Fruit fly (Drosophila melanogaster) whole organism, embryonic: Measurements from ENCODE around the gene GluRIA.

Source experiments
- CG10979 ChIP-seq: fragments of 200-800 bp; sonication (Bioruptor generic); optimal IDR thresholded peaks from 2 replicates; lab custom pipeline; 2018; ENCODE audit warnings: missing biosample characterization, mild to moderate bottlenecking, missing genetic modification characterization, moderate library complexity
- CG12155 ChIP-seq: fragments of 200-800 bp; sonication (Bioruptor generic); optimal IDR thresholded peaks from 3 replicates; lab custom pipeline; 2016; ENCODE audit warnings: missing biosample characterization, missing genetic modification characterization
- CG12391 ChIP-seq: fragments of 200-800 bp; sonication (Bioruptor generic); optimal IDR thresholded peaks from 3 replicates; lab custom pipeline; 2018; ENCODE audit warnings: missing biosample characterization, mild to moderate bottlenecking, missing genetic modification characterization, moderate library complexity
- CG12744 ChIP-seq: fragments of 200-800 bp; sonication (Bioruptor generic); optimal IDR thresholded peaks from 2 replicates; lab custom pipeline; 2016; ENCODE audit warnings: missing biosample characterization, missing genetic modification characterization
- CG14014 ChIP-seq: fragments of 200-800 bp; sonication (Bioruptor generic); IDR thresholded peaks from 2 replicates; pipeline ENCODE4 v1.3.6; 2022; ENCODE audit warnings: missing biosample characterization, missing genetic modification characterization
- CG1602 ChIP-seq: fragments of 200-800 bp; sonication (Bioruptor generic); optimal IDR thresholded peaks from 3 replicates; lab custom pipeline; 2016; ENCODE audit warnings: missing biosample characterization, missing genetic modification characterization
- CG16813 ChIP-seq: fragments of 200-800 bp; sonication (Bioruptor generic); IDR thresholded peaks from 3 replicates; pipeline ENCODE4 v1.3.6; 2022; ENCODE audit warnings: missing biosample characterization, missing genetic modification characterization; ENCODE audit not compliant: partially characterized antibody
- CG17385 ChIP-seq: fragments of 200-800 bp; sonication (Bioruptor generic); optimal IDR thresholded peaks from 3 replicates; lab custom pipeline; 2018; ENCODE audit warnings: missing biosample characterization, mild to moderate bottlenecking, missing genetic modification characterization
- CG17612 ChIP-seq: fragments of 200-800 bp; sonication (Bioruptor generic); IDR thresholded peaks from 2 replicates; pipeline ENCODE4 v1.3.6; 2022; ENCODE audit warnings: missing biosample characterization, missing genetic modification characterization
- CG2199 ChIP-seq: fragments of 200-800 bp; sonication (Bioruptor generic); IDR thresholded peaks from 3 replicates; pipeline ENCODE4 v1.3.6; 2022; ENCODE audit warnings: missing biosample characterization, missing genetic modification characterization
- CG2202 ChIP-seq: fragments of 200-800 bp; sonication (Bioruptor generic); optimal IDR thresholded peaks from 2 replicates; lab custom pipeline; 2018; ENCODE audit warnings: missing biosample characterization, mild to moderate bottlenecking, missing genetic modification characterization
- CG3065 ChIP-seq: fragments of 200-800 bp; sonication (Bioruptor generic); optimal IDR thresholded peaks from 2 replicates; lab custom pipeline; 2016; ENCODE audit warnings: missing biosample characterization, missing genetic modification characterization
- CG32532 ChIP-seq: fragments of 200-800 bp; sonication (Bioruptor generic); IDR thresholded peaks from 2 replicates; pipeline ENCODE4 v1.3.6; 2022; ENCODE audit warnings: missing biosample characterization, missing genetic modification characterization
- CG4617 ChIP-seq: fragments of 200-800 bp; sonication (Bioruptor generic); optimal IDR thresholded peaks from 3 replicates; lab custom pipeline; 2016; ENCODE audit warnings: missing biosample characterization, missing genetic modification characterization, borderline replicate concordance
- CG7839 ChIP-seq: fragments of 200-800 bp; sonication (Bioruptor generic); optimal IDR thresholded peaks from 3 replicates; lab custom pipeline; 2018; ENCODE audit warnings: missing biosample characterization, mild to moderate bottlenecking, missing genetic modification characterization, moderate library complexity
- CG8388 ChIP-seq: fragments of 200-800 bp; sonication (Bioruptor generic); optimal IDR thresholded peaks from 2 replicates; lab custom pipeline; 2019; ENCODE audit warnings: missing biosample characterization, mild to moderate bottlenecking, missing genetic modification characterization, moderate library complexity
- CG8944 ChIP-seq: fragments of 200-800 bp; sonication (Bioruptor generic); optimal IDR thresholded peaks from 3 replicates; lab custom pipeline; 2016; ENCODE audit warnings: missing biosample characterization, missing genetic modification characterization
- D19A ChIP-seq: fragments of 200-800 bp; optimal IDR thresholded peaks from 3 replicates; lab custom pipeline; 2019; ENCODE audit warnings: missing biosample characterization, mild to moderate bottlenecking, missing genetic modification characterization, moderate library complexity
- E2f2 ChIP-seq: fragments of 200-800 bp; sonication (Bioruptor generic); IDR thresholded peaks from 2 replicates; pipeline ENCODE4 v1.3.6; 2022; ENCODE audit warnings: missing biosample characterization, missing genetic modification characterization
- Fer1 ChIP-seq: fragments of 200-800 bp; sonication (Bioruptor generic); optimal IDR thresholded peaks from 2 replicates; lab custom pipeline; 2017; ENCODE audit warnings: missing biosample characterization, mild to moderate bottlenecking, missing genetic modification characterization
- Gug ChIP-seq: fragments of 200-800 bp; sonication (Bioruptor generic); IDR thresholded peaks from 4 replicates; pipeline ENCODE4 v1.3.6; 2022; ENCODE audit warnings: missing biosample characterization, missing genetic modification characterization
- HLH4C ChIP-seq: fragments of 200-800 bp; sonication (Bioruptor generic); IDR thresholded peaks from 3 replicates; pipeline ENCODE4 v1.3.6; 2022; ENCODE audit warnings: missing biosample characterization, missing genetic modification characterization; ENCODE audit not compliant: partially characterized antibody
- Hand ChIP-seq: fragments of 200-800 bp; sonication (Bioruptor generic); optimal IDR thresholded peaks from 2 replicates; lab custom pipeline; 2017; ENCODE audit warnings: mild to moderate bottlenecking, missing biosample characterization, missing genetic modification reagents, missing genetic modification characterization
- Jarid2 ChIP-seq: fragments of 200-800 bp; sonication (Bioruptor generic); optimal IDR thresholded peaks from 3 replicates; lab custom pipeline; 2017; ENCODE audit warnings: mild to moderate bottlenecking, missing biosample characterization, missing genetic modification reagents, missing genetic modification characterization
- MTF-1 ChIP-seq: fragments of 200-800 bp; sonication (Bioruptor generic); optimal IDR thresholded peaks from 2 replicates; lab custom pipeline; 2018; ENCODE audit warnings: missing biosample characterization, mild to moderate bottlenecking, missing genetic modification characterization, borderline replicate concordance
- NFAT ChIP-seq: fragments of 200-800 bp; sonication (Bioruptor generic); IDR thresholded peaks from 2 replicates; pipeline ENCODE4 v1.3.6; 2022; ENCODE audit warnings: missing biosample characterization, missing genetic modification characterization
- Neu2 ChIP-seq: fragments of 200-800 bp; sonication (Bioruptor generic); optimal IDR thresholded peaks from 3 replicates; lab custom pipeline; 2016; ENCODE audit warnings: missing biosample characterization, missing genetic modification characterization, borderline replicate concordance
- NfI ChIP-seq: fragments of 200-800 bp; sonication (Bioruptor generic); optimal IDR thresholded peaks from 3 replicates; lab custom pipeline; 2018; ENCODE audit warnings: missing biosample characterization, mild to moderate bottlenecking, missing genetic modification characterization, moderate library complexity
- PHDP ChIP-seq: fragments of 200-800 bp; sonication (Bioruptor generic); optimal IDR thresholded peaks from 3 replicates; lab custom pipeline; 2018; ENCODE audit warnings: missing biosample characterization, mild to moderate bottlenecking, missing genetic modification characterization, moderate library complexity
- Poxn ChIP-seq: fragments of 200-800 bp; sonication (Bioruptor generic); IDR thresholded peaks from 2 replicates; pipeline ENCODE4 v1.3.6; 2022; ENCODE audit warnings: missing biosample characterization, missing genetic modification characterization
- YL-1 ChIP-seq: fragments of 200-800 bp; sonication (Bioruptor generic); optimal IDR thresholded peaks from 3 replicates; lab custom pipeline; 2017; ENCODE audit warnings: missing biosample characterization, mild to moderate bottlenecking, missing genetic modification characterization
- caup ChIP-seq: fragments of 200-800 bp; sonication (Bioruptor generic); optimal IDR thresholded peaks from 3 replicates; lab custom pipeline; 2017; ENCODE audit warnings: missing biosample characterization, mild to moderate bottlenecking, missing genetic modification characterization, moderate library complexity; ENCODE audit not compliant: severe bottlenecking
- fd96Cb ChIP-seq: fragments of 200-800 bp; sonication (Bioruptor generic); optimal IDR thresholded peaks from 2 replicates; lab custom pipeline; 2018; ENCODE audit warnings: missing biosample characterization, mild to moderate bottlenecking, missing genetic modification characterization, moderate library complexity
- gcm ChIP-seq: fragments of 200-800 bp; sonication (Bioruptor generic); optimal IDR thresholded peaks from 2 replicates; lab custom pipeline; 2019; ENCODE audit warnings: missing biosample characterization, mild to moderate bottlenecking, missing genetic modification characterization, moderate library complexity
- h ChIP-seq: fragments of >200 bp; optimal IDR thresholded peaks from 2 replicates; lab custom pipeline; 2017
- mirr ChIP-seq: fragments of 200-800 bp; sonication (Bioruptor generic); optimal IDR thresholded peaks from 3 replicates; lab custom pipeline; 2018; ENCODE audit warnings: missing biosample characterization, mild to moderate bottlenecking, missing genetic modification characterization
- mld ChIP-seq: fragments of 200-800 bp; sonication (Bioruptor generic); IDR thresholded peaks from 3 replicates; pipeline ENCODE4 v1.3.6; 2022; ENCODE audit warnings: missing biosample characterization, missing genetic modification characterization; ENCODE audit not compliant: partially characterized antibody
- prd ChIP-seq, 3 experiments: fragments of >200 bp in 2 of 3; fragments of 200-800 bp in 1 of 3; sonication (Bioruptor generic) in 1 of 3; optimal IDR thresholded peaks in 2 of 3; IDR thresholded peaks in 1 of 3; 2 replicates in 2 of 3; 3 replicates in 1 of 3; pipeline versions ENCODE4 v1.3.6 to Lab custom; 2017 to 2022; ENCODE audit warnings: missing biosample characterization in 1 of 3, missing genetic modification characterization in 1 of 3
- ranshi ChIP-seq: fragments of 200-800 bp; sonication (Bioruptor generic); IDR thresholded peaks from 2 replicates; pipeline ENCODE4 v1.3.6; 2022; ENCODE audit warnings: missing biosample characterization, missing genetic modification characterization
- row ChIP-seq: fragments of 200-800 bp; sonication (Bioruptor generic); IDR thresholded peaks from 3 replicates; pipeline ENCODE4 v1.3.6; 2022; ENCODE audit warnings: missing biosample characterization, missing genetic modification characterization
- scrt ChIP-seq: fragments of 200-800 bp; sonication (Bioruptor generic); optimal IDR thresholded peaks from 2 replicates; lab custom pipeline; 2018; ENCODE audit warnings: missing biosample characterization, mild to moderate bottlenecking, missing genetic modification characterization, moderate library complexity
- sens ChIP-seq: fragments of 200-800 bp; sonication (Bioruptor generic); peaks from one replicate; lab custom pipeline; 2016; ENCODE audit warnings: missing biosample characterization, missing genetic modification characterization
- ssp ChIP-seq: fragments of 200-800 bp; sonication (Bioruptor generic); IDR thresholded peaks from 2 replicates; pipeline ENCODE4 v1.3.6; 2022; ENCODE audit warnings: missing biosample characterization, missing genetic modification characterization
- tin ChIP-seq: fragments of 200-800 bp; sonication (Bioruptor generic); optimal IDR thresholded peaks from 3 replicates; lab custom pipeline; 2016; ENCODE audit warnings: missing biosample characterization, missing genetic modification characterization
- trem ChIP-seq: fragments of 200-800 bp; optimal IDR thresholded peaks from 3 replicates; lab custom pipeline; 2019; ENCODE audit warnings: missing biosample characterization, mild to moderate bottlenecking, missing genetic modification characterization, moderate library complexity
- unc-4 ChIP-seq: fragments of 200-800 bp; sonication (Bioruptor generic); IDR thresholded peaks from 2 replicates; pipeline ENCODE4 v1.3.6; 2022; ENCODE audit warnings: missing biosample characterization, missing genetic modification characterization; ENCODE audit not compliant: partially characterized antibody
- unpg ChIP-seq: fragments of 200-800 bp; sonication (Bioruptor generic); optimal IDR thresholded peaks from 3 replicates; lab custom pipeline; 2018; ENCODE audit warnings: missing biosample characterization, mild to moderate bottlenecking, missing genetic modification characterization, moderate library complexity
- vfl ChIP-seq: fragments of 200-800 bp; sonication (Bioruptor generic); optimal IDR thresholded peaks from 2 replicates; lab custom pipeline; 2016; ENCODE audit warnings: missing biosample characterization, missing genetic modification characterization
- vvl ChIP-seq: fragments of 200-800 bp; sonication (Bioruptor generic); IDR thresholded peaks from 2 replicates; pipeline ENCODE4 v1.3.6; 2022; ENCODE audit warnings: missing biosample characterization, missing genetic modification characterization
- zf30C ChIP-seq: fragments of 200-800 bp; sonication (Bioruptor generic); optimal IDR thresholded peaks from 3 replicates; lab custom pipeline; 2018; ENCODE audit warnings: missing biosample characterization, mild to moderate bottlenecking, missing genetic modification characterization

GluRIA gene

dm6 chr3L:6576709-6577108 lies 47.1 kb upstream of the GluRIA start (continued):
- TF ChIP-seq Poxn (GFP tag; lab: Robert Waterston, UW) (no peak), sens (GFP tag; lab: Kevin White, UChicago) (peak; percentile 93), trem (no peak), Hand (GFP tag; lab: Kevin White, UChicago) (peak; percentile 16), ranshi (GFP tag; lab: Robert Waterston, UW) (peak; percentile 61), unpg (peak; percentile 69), ssp (GFP tag; lab: Robert Waterston, UW) (peak; percentile 30; the same call in 1 of the 2 replicates), YL-1 (GFP tag; lab: Kevin White, UChicago) (no peak), CG10979 (tag; lab: Kevin White, UChicago) (no peak), CG7839 (peak; percentile 76), PHDP (tag; lab: Kevin White, UChicago) (peak; percentile 65), NfI (GFP tag; lab: Kevin White, UChicago) (peak; percentile 53), HLH4C (GFP tag; lab: Robert Waterston, UW) (no peak), vvl (peak; percentile 86), E2f2 (GFP tag; lab: Robert Waterston, UW) (peak; percentile 46; the same call in 1 of the 2 replicates), CG3065 (GFP tag; lab: Kevin White, UChicago) (no peak), mirr (GFP tag; lab: Kevin White, UChicago) (no peak), mld (GFP tag; lab: Robert Waterston, UW) (no peak), tin (peak; percentile 51), CG12391 (tag; lab: Kevin White, UChicago) (no peak), MTF-1 (GFP tag; lab: Kevin White, UChicago) (no peak), CG16813 (GFP tag; lab: Robert Waterston, UW) (no peak), Fer1 (no peak), CG17385 (GFP tag; lab: Kevin White, UChicago) (peak; percentile 57), Neu2 (GFP tag; lab: Kevin White, UChicago) (no peak), CG2199 (GFP tag; lab: Robert Waterston, UW) (no peak), CG32532 (peak; percentile 68), row (GFP tag; lab: Robert Waterston, UW) (peak; percentile 75), NFAT (GFP tag; lab: Robert Waterston, UW) (no peak), Gug (GFP tag; lab: Robert Waterston, UW) (peak; percentile 48; the same call in 2 of the 4 replicates), fd96Cb (tag; lab: Kevin White, UChicago) (peak; percentile 70), unc-4 (GFP tag; lab: Robert Waterston, UW) (no peak), prd (optimal IDR thresholded peaks at IDR 0.05; lab: Kevin White, UChicago) (no peak), prd (GFP tag; IDR thresholded peaks at IDR 0.05; lab: Robert Waterston, UW) (peak; percentile 79), scrt (GFP tag; lab: Kevin White, UChicago) (peak; percentile 52), CG12155 (no peak), CG4617 (GFP tag; lab: Kevin White, UChicago) (no peak), caup (GFP tag; lab: Kevin White, UChicago) (peak; percentile 56), CG1602 (GFP tag; lab: Kevin White, UChicago) (no peak), CG2202 (tag; lab: Kevin White, UChicago) (no peak), Jarid2 (GFP tag; lab: Kevin White, UChicago) (peak; percentile 11), CG8388 (no peak), D19A (tag; lab: Kevin White, UChicago) (no peak), CG8944 (GFP tag; lab: Kevin White, UChicago) (peak; percentile 26), zf30C (no peak), vfl (no peak), CG17612 (GFP tag; lab: Robert Waterston, UW) (peak; percentile 46; the same call in 1 of the 2 replicates), h (lab: Kevin White, UChicago) (no peak), CG12744 (GFP tag; lab: Kevin White, UChicago) (peak; percentile 3), CG14014 (GFP tag; lab: Robert Waterston, UW) (peak; percentile 59; the same call in 1 of the 2 replicates), gcm (GFP tag; lab: Kevin White, UChicago) (no peak)
